Worm (Caenorhabditis elegans) whole organism, L4/young adult: ENCODE results near the gene nhr-274.

Experiments
- W03F9.2 ChIP-seq: fragments of 150-350 bp; optimal IDR thresholded peaks from 2 replicates; lab custom pipeline; 2014; ENCODE audit warnings: missing biosample characterization, missing genetic modification characterization
- him-1 ChIP-seq: sonication (generic microtip); optimal IDR thresholded peaks from 2 replicates; lab custom pipeline; 2016; ENCODE audit warnings: missing genotype, missing genetic modification reagents, missing genetic modification characterization, missing compliant biosample characterization

ce11 chrIV:1600784-1601183 is 44.3 kb downstream of the nhr-274 start:
- TF ChIP-seq him-1, result no peak
- TF ChIP-seq W03F9.2 (tag; lab: Kevin White, UChicago), result no peak
